Fruit fly (Drosophila melanogaster) whole organism, embryonic: Measurements from ENCODE around the gene CG43850.

Experiments used
- Bgb ChIP-seq: fragments of 200-800 bp; sonication (Bioruptor generic); IDR thresholded peaks from 2 replicates; pipeline ENCODE4 v1.3.6; 2022; ENCODE audit warnings: missing biosample characterization, missing genetic modification characterization; ENCODE audit not compliant: partially characterized antibody
- CG1024 ChIP-seq: fragments of 200-800 bp; sonication (Bioruptor generic); IDR thresholded peaks from 2 replicates; pipeline ENCODE4 v1.3.6; 2022; ENCODE audit warnings: missing biosample characterization, missing genetic modification characterization
- CG11085 ChIP-seq: fragments of 200-800 bp; sonication (Bioruptor generic); IDR thresholded peaks from 2 replicates; pipeline ENCODE4 v1.3.6; 2022; ENCODE audit warnings: missing biosample characterization, missing genetic modification characterization
- CG11093 ChIP-seq: fragments of 200-800 bp; sonication (Bioruptor generic); IDR thresholded peaks from 3 replicates; pipeline ENCODE4 v1.3.6; 2022; ENCODE audit warnings: missing biosample characterization, missing genetic modification characterization
- CG11247 ChIP-seq: fragments of 200-800 bp; sonication (Bioruptor generic); IDR thresholded peaks from 2 replicates; pipeline ENCODE4 v1.3.6; 2022; ENCODE audit warnings: missing biosample characterization, missing genetic modification characterization
- CG12071 ChIP-seq: fragments of 200-800 bp; sonication (Bioruptor generic); optimal IDR thresholded peaks from 3 replicates; lab custom pipeline; 2018; ENCODE audit warnings: missing biosample characterization, mild to moderate bottlenecking, missing genetic modification characterization
- CG13296 ChIP-seq: fragments of 200-800 bp; sonication (Bioruptor generic); optimal IDR thresholded peaks from 3 replicates; lab custom pipeline; 2018; ENCODE audit warnings: missing biosample characterization, mild to moderate bottlenecking, missing genetic modification characterization
- CG14441 ChIP-seq: fragments of 200-800 bp; sonication (Bioruptor generic); IDR thresholded peaks from 2 replicates; pipeline ENCODE4 v1.3.6; 2022; ENCODE audit warnings: missing biosample characterization, missing genetic modification characterization
- CG1603 ChIP-seq: fragments of 200-800 bp; sonication (Bioruptor generic); optimal IDR thresholded peaks from 2 replicates; lab custom pipeline; 2019; ENCODE audit warnings: missing biosample characterization, mild to moderate bottlenecking, missing genetic modification characterization, moderate library complexity
- CG17385 ChIP-seq: fragments of 200-800 bp; sonication (Bioruptor generic); optimal IDR thresholded peaks from 3 replicates; lab custom pipeline; 2018; ENCODE audit warnings: missing biosample characterization, mild to moderate bottlenecking, missing genetic modification characterization
- CG1792 ChIP-seq: fragments of 200-800 bp; sonication (Bioruptor generic); optimal IDR thresholded peaks from 2 replicates; lab custom pipeline; 2016; ENCODE audit warnings: missing biosample characterization, missing genetic modification characterization
- CG3995 ChIP-seq: fragments of 200-800 bp; sonication (Bioruptor generic); optimal IDR thresholded peaks from 3 replicates; lab custom pipeline; 2016; ENCODE audit warnings: missing biosample characterization, missing genetic modification characterization
- CG43689 ChIP-seq: fragments of 200-800 bp; sonication (Bioruptor generic); IDR thresholded peaks from 2 replicates; pipeline ENCODE4 v1.3.6; 2022; ENCODE audit warnings: missing biosample characterization, missing genetic modification characterization
- CG6765 ChIP-seq: fragments of 200-800 bp; sonication (Bioruptor generic); optimal IDR thresholded peaks from 3 replicates; lab custom pipeline; 2017; ENCODE audit warnings: missing biosample characterization, mild to moderate bottlenecking, missing genetic modification characterization
- CG6854 ChIP-seq: fragments of 200-800 bp; sonication (Bioruptor generic); optimal IDR thresholded peaks from 3 replicates; lab custom pipeline; 2017; ENCODE audit warnings: missing biosample characterization, mild to moderate bottlenecking, missing genetic modification characterization
- CG7271 ChIP-seq: fragments of 200-800 bp; sonication (Bioruptor generic); optimal IDR thresholded peaks from 2 replicates; lab custom pipeline; 2018; ENCODE audit warnings: missing biosample characterization, mild to moderate bottlenecking, missing genetic modification characterization, moderate library complexity
- CG7987 ChIP-seq: fragments of 200-800 bp; sonication (Bioruptor generic); optimal IDR thresholded peaks from 2 replicates; lab custom pipeline; 2018; ENCODE audit warnings: missing biosample characterization, mild to moderate bottlenecking, missing genetic modification characterization, moderate library complexity
- Dfd ChIP-seq, 2 experiments: fragments of >200 bp; optimal IDR thresholded peaks; 2 replicates each; lab custom pipeline; 2017; ENCODE audit warnings: missing biosample characterization in 2 of 2, missing genetic modification characterization in 2 of 2
- Dip3 ChIP-seq: fragments of 200-800 bp; sonication (Bioruptor generic); optimal IDR thresholded peaks from 3 replicates; lab custom pipeline; 2016; ENCODE audit warnings: missing biosample characterization, missing genetic modification characterization
- Eip74EF ChIP-seq, 2 experiments: fragments of 200-800 bp in 1 of 2; fragments of >200 bp in 1 of 2; sonication (Bioruptor generic) in 1 of 2; optimal IDR thresholded peaks; 2 replicates each; lab custom pipeline; 2017 to 2019; ENCODE audit warnings: missing biosample characterization in 2 of 2, missing genetic modification characterization in 2 of 2, mild to moderate bottlenecking in 1 of 2, moderate library complexity in 1 of 2
- Gug ChIP-seq: fragments of 200-800 bp; sonication (Bioruptor generic); IDR thresholded peaks from 4 replicates; pipeline ENCODE4 v1.3.6; 2022; ENCODE audit warnings: missing biosample characterization, missing genetic modification characterization
- Hmx ChIP-seq: fragments of 200-800 bp; sonication (Bioruptor generic); optimal IDR thresholded peaks from 2 replicates; lab custom pipeline; 2016; ENCODE audit warnings: missing biosample characterization, missing genetic modification characterization
- Neu2 ChIP-seq: fragments of 200-800 bp; sonication (Bioruptor generic); optimal IDR thresholded peaks from 3 replicates; lab custom pipeline; 2016; ENCODE audit warnings: missing biosample characterization, missing genetic modification characterization, borderline replicate concordance
- Nf-YC ChIP-seq: fragments of 200-800 bp; optimal IDR thresholded peaks from 3 replicates; lab custom pipeline; 2019; ENCODE audit warnings: missing biosample characterization, mild to moderate bottlenecking, missing genetic modification characterization, moderate library complexity
- Oaz ChIP-seq: fragments of 200-800 bp; sonication (Bioruptor generic); IDR thresholded peaks from 2 replicates; pipeline ENCODE4 v1.3.6; 2022; ENCODE audit warnings: missing biosample characterization, missing genetic modification characterization
- Optix ChIP-seq: fragments of 200-800 bp; sonication (Bioruptor generic); IDR thresholded peaks from 3 replicates; pipeline ENCODE4 v1.3.6; 2022; ENCODE audit warnings: missing biosample characterization, missing genetic modification characterization
- Ptx1 ChIP-seq: fragments of 200-800 bp; sonication (Bioruptor generic); IDR thresholded peaks from 2 replicates; pipeline ENCODE4 v1.3.6; 2022; ENCODE audit warnings: missing biosample characterization, missing genetic modification characterization
- Spps ChIP-seq: fragments of 200-800 bp; sonication (Bioruptor generic); optimal IDR thresholded peaks from 2 replicates; lab custom pipeline; 2018; ENCODE audit warnings: missing biosample characterization, mild to moderate bottlenecking, missing genetic modification characterization
- Ssrp ChIP-seq: fragments of 200-800 bp; sonication (Bioruptor generic); optimal IDR thresholded peaks from 2 replicates; lab custom pipeline; 2018; ENCODE audit warnings: missing biosample characterization, mild to moderate bottlenecking, missing genetic modification characterization, moderate library complexity
- Stat92E ChIP-seq, 3 experiments: fragments of >200 bp in 2 of 3; fragments of 200-800 bp in 1 of 3; sonication (Bioruptor generic) in 1 of 3; optimal IDR thresholded peaks; 2 replicates each; lab custom pipeline; 2017 to 2019; ENCODE audit warnings: missing biosample characterization in 3 of 3, missing genetic modification characterization in 3 of 3, mild to moderate bottlenecking in 1 of 3, moderate library complexity in 1 of 3
- az2 ChIP-seq: fragments of 200-800 bp; sonication (Bioruptor generic); optimal IDR thresholded peaks from 3 replicates; lab custom pipeline; 2016; ENCODE audit warnings: missing biosample characterization, missing genetic modification characterization
- chm ChIP-seq: fragments of 200-800 bp; sonication (Bioruptor generic); IDR thresholded peaks from 2 replicates; pipeline ENCODE4 v1.3.6; 2022; ENCODE audit warnings: missing biosample characterization, missing genetic modification characterization
- danr ChIP-seq: fragments of 200-800 bp; sonication (Bioruptor generic); IDR thresholded peaks from 2 replicates; pipeline ENCODE4 v1.3.6; 2022; ENCODE audit warnings: missing biosample characterization, missing genetic modification characterization
- en ChIP-seq: fragments of 200-800 bp; sonication (Bioruptor generic); optimal IDR thresholded peaks from 2 replicates; lab custom pipeline; 2016; ENCODE audit warnings: missing biosample characterization, missing genetic modification characterization
- eyg ChIP-seq: fragments of 200-800 bp; sonication (Bioruptor generic); optimal IDR thresholded peaks from 3 replicates; lab custom pipeline; 2016; ENCODE audit warnings: missing biosample characterization, missing genetic modification characterization
- gro ChIP-seq: fragments of 200-800 bp; sonication (Bioruptor generic); optimal IDR thresholded peaks from 2 replicates; lab custom pipeline; 2016; ENCODE audit warnings: missing biosample characterization, missing genetic modification characterization
- hb ChIP-seq: fragments of 200-800 bp; sonication (Bioruptor generic); IDR thresholded peaks from 3 replicates; pipeline ENCODE4 v1.3.6; 2022; ENCODE audit warnings: missing biosample characterization, missing genetic modification characterization; ENCODE audit not compliant: partially characterized antibody
- jing ChIP-seq: fragments of 200-800 bp; sonication (Bioruptor generic); optimal IDR thresholded peaks from 2 replicates; lab custom pipeline; 2018; ENCODE audit warnings: missing biosample characterization, mild to moderate bottlenecking, missing genetic modification characterization
- kni ChIP-seq: fragments of 200-800 bp; sonication (Bioruptor generic); optimal IDR thresholded peaks from 3 replicates; lab custom pipeline; 2017; ENCODE audit warnings: mild to moderate bottlenecking, missing biosample characterization, missing genetic modification reagents, missing genetic modification characterization
- mam ChIP-seq: fragments of 200-800 bp; sonication (Bioruptor generic); optimal IDR thresholded peaks from 3 replicates; lab custom pipeline; 2016; ENCODE audit warnings: missing biosample characterization, missing genetic modification characterization
- nmo ChIP-seq: fragments of 200-800 bp; sonication (Bioruptor generic); optimal IDR thresholded peaks from 2 replicates; lab custom pipeline; 2018; ENCODE audit warnings: missing biosample characterization, mild to moderate bottlenecking, missing genetic modification characterization, moderate library complexity
- org-1 ChIP-seq: fragments of 200-800 bp; sonication (Bioruptor generic); optimal IDR thresholded peaks from 2 replicates; lab custom pipeline; 2017; ENCODE audit warnings: missing biosample characterization, missing genetic modification characterization
- otp ChIP-seq: fragments of 200-800 bp; sonication (Bioruptor generic); IDR thresholded peaks from 3 replicates; pipeline ENCODE4, ENCODE4 v1.3.6; 2022; ENCODE audit warnings: missing biosample characterization, missing genetic modification characterization
- pita ChIP-seq: fragments of 200-800 bp; sonication (Bioruptor generic); optimal IDR thresholded peaks from 2 replicates; lab custom pipeline; 2017; ENCODE audit warnings: missing biosample characterization, mild to moderate bottlenecking, missing genetic modification characterization
- psq ChIP-seq: fragments of 200-800 bp; sonication (Bioruptor generic); optimal IDR thresholded peaks from 2 replicates; lab custom pipeline; 2017; ENCODE audit warnings: missing biosample characterization, missing genetic modification characterization
- scrt ChIP-seq: fragments of 200-800 bp; sonication (Bioruptor generic); optimal IDR thresholded peaks from 2 replicates; lab custom pipeline; 2018; ENCODE audit warnings: missing biosample characterization, mild to moderate bottlenecking, missing genetic modification characterization, moderate library complexity
- sens ChIP-seq: fragments of 200-800 bp; sonication (Bioruptor generic); peaks from one replicate; lab custom pipeline; 2016; ENCODE audit warnings: missing biosample characterization, missing genetic modification characterization
- sim ChIP-seq: fragments of 200-800 bp; sonication (Bioruptor generic); IDR thresholded peaks from 2 replicates; pipeline ENCODE4 v1.3.6; 2022; ENCODE audit warnings: missing biosample characterization, missing genetic modification characterization
- vnd ChIP-seq: fragments of 200-800 bp; sonication (Bioruptor generic); IDR thresholded peaks from 3 replicates; pipeline ENCODE4 v1.3.6; 2022; ENCODE audit warnings: missing biosample characterization, missing genetic modification characterization; ENCODE audit not compliant: partially characterized antibody
- wor ChIP-seq: fragments of 200-800 bp; sonication (Bioruptor generic); IDR thresholded peaks from 2 replicates; pipeline ENCODE4 v1.3.6; 2022; ENCODE audit warnings: missing biosample characterization, missing genetic modification characterization
- yki ChIP-seq: fragments of >200 bp; optimal IDR thresholded peaks from 3 replicates; lab custom pipeline; 2018

CG43850 gene

DNA sequence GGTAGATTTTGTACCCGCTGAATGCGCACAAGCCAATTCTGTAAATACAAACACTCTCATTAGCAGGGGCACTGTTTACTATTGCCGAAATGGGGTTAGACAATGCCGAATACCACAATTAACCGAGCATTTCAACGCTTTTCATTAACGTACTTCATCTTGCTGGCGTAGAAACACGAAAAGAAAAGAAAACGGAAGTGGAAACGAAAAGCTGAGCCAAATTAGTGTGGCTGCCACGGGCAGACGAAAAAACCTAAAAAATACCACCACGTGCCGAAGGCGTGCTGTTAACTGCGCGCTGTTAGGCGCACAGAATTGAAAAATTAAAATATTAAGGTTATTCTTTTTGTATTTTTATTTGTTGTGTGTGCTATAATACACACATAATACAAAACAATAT lies 20.3 kb upstream of the CG43850 start, which contains the start of gene RpL24 (continued):
- TF ChIP-seq CG11085 (GFP tag; lab: Robert Waterston, UW) (peak; percentile 85), sim (GFP tag; lab: Robert Waterston, UW) (peak; percentile 85), Nf-YC (tag; lab: Kevin White, UChicago) (peak; percentile 78), kni (GFP tag; lab: Kevin White, UChicago) (peak; percentile 88), yki (lab: Kevin White, UChicago) (no peak), scrt (GFP tag; lab: Kevin White, UChicago) (peak; percentile 93), Bgb (peak; percentile 29; the same call in 1 of the 2 replicates), Neu2 (GFP tag; lab: Kevin White, UChicago) (no peak), CG3995 (peak; percentile 79), CG1792 (GFP tag; lab: Kevin White, UChicago) (peak; percentile 80), Optix (GFP tag; lab: Robert Waterston, UW) (peak; percentile 73), hb (GFP tag; lab: Robert Waterston, UW) (no peak), CG11093 (GFP tag; lab: Robert Waterston, UW) (no peak; the same call in 2 of the 3 replicates), mam (GFP tag; lab: Kevin White, UChicago) (peak; percentile 79), CG1024 (GFP tag; lab: Robert Waterston, UW) (peak; percentile 77), gro (peak; percentile 94), CG11247 (GFP tag; lab: Robert Waterston, UW) (peak; percentile 88), az2 (GFP tag; lab: Kevin White, UChicago) (peak; percentile 82), org-1 (GFP tag; lab: Kevin White, UChicago) (peak; percentile 90), CG6854 (GFP tag; lab: Kevin White, UChicago) (peak; percentile 95), CG1603 (tag; lab: Kevin White, UChicago) (peak; percentile 85), CG6765 (GFP tag; lab: Kevin White, UChicago) (peak; percentile 99), en (peak; percentile 94), psq (GFP tag; lab: Kevin White, UChicago) (peak; percentile 83), Gug (GFP tag; lab: Robert Waterston, UW) (peak; percentile 27; the same call in 2 of the 4 replicates), Dip3 (GFP tag; lab: Kevin White, UChicago) (peak; percentile 89), CG7987 (GFP tag; lab: Kevin White, UChicago) (peak; percentile 99), Dfd (GFP tag; optimal IDR thresholded peaks at IDR 0.05; lab: Kevin White, UChicago) (no peak), nmo (GFP tag; lab: Kevin White, UChicago) (peak; percentile 86), pita (GFP tag; lab: Kevin White, UChicago) (no peak), Eip74EF (GFP tag; optimal IDR thresholded peaks at IDR 0.05; lab: Kevin White, UChicago) (peak in 1 of 2 experiments; percentile 88), sens (GFP tag; lab: Kevin White, UChicago) (peak; percentile 97), jing (GFP tag; lab: Kevin White, UChicago) (peak; percentile 46), Hmx (GFP tag; lab: Kevin White, UChicago) (peak; percentile 57), Oaz (GFP tag; lab: Robert Waterston, UW) (peak; percentile 58), Ptx1 (peak; percentile 78), vnd (GFP tag; lab: Robert Waterston, UW) (no peak), eyg (GFP tag; lab: Kevin White, UChicago) (peak; percentile 88), CG43689 (GFP tag; lab: Robert Waterston, UW) (peak; percentile 86), otp (peak; percentile 95), Stat92E (GFP tag; optimal IDR thresholded peaks at IDR 0.05; lab: Kevin White, UChicago) (peak in 1 of 3 experiments; percentile 72), Spps (tag; lab: Kevin White, UChicago) (peak; percentile 79), danr (peak; percentile 42; the same call in 1 of the 2 replicates), wor (peak; percentile 18; the same call in 1 of the 2 replicates), chm (GFP tag; lab: Robert Waterston, UW) (peak; percentile 97), CG17385 (GFP tag; lab: Kevin White, UChicago) (peak; percentile 91), CG7271 (tag; lab: Kevin White, UChicago) (peak; percentile 98), CG12071 (GFP tag; lab: Kevin White, UChicago) (peak; percentile 96), CG14441 (peak; percentile 69; the same call in 1 of the 2 replicates), CG13296 (GFP tag; lab: Kevin White, UChicago) (peak; percentile 95), Ssrp (tag; lab: Kevin White, UChicago) (peak; percentile 27)
